Worm (Caenorhabditis elegans) whole organism, early embryonic: Measurements from ENCODE around the gene H06H21.11.

Experiments
- F13C5.2 ChIP-seq: sonication (generic microtip); optimal IDR thresholded peaks from 2 replicates; lab custom pipeline; 2017; ENCODE audit warnings: mild to moderate bottlenecking, missing genetic modification characterization, inconsistent platforms, missing compliant biosample characterization
- aly-1 ChIP-seq: sonication (generic microtip); optimal IDR thresholded peaks from 2 replicates; lab custom pipeline; 2016; ENCODE audit warnings: missing genetic modification characterization, missing compliant biosample characterization
- ama-1 ChIP-seq: fragments of 150-350 bp; optimal IDR thresholded peaks from 2 replicates; lab custom pipeline; 2014
- ceh-13 ChIP-seq: fragments of 200-800 bp; sonication (Bioruptor generic); optimal IDR thresholded peaks from 2 replicates; lab custom pipeline; 2018; ENCODE audit warnings: mild to moderate bottlenecking, missing genetic modification characterization, missing compliant biosample characterization
- ceh-36 ChIP-seq: sonication (generic microtip); optimal IDR thresholded peaks from 2 replicates; lab custom pipeline; 2016; ENCODE audit warnings: missing genetic modification characterization, inconsistent platforms, missing compliant biosample characterization
- flt-1 ChIP-seq: fragments of 200-800 bp; sonication (Bioruptor generic); IDR thresholded peaks from 2 replicates; pipeline ENCODE4 v1.3.6; 2022; ENCODE audit warnings: missing genetic modification characterization, missing compliant biosample characterization
- hmbx-1 ChIP-seq: sonication (generic microtip); optimal IDR thresholded peaks from 2 replicates; lab custom pipeline; 2016; ENCODE audit warnings: mild to moderate bottlenecking, missing genetic modification characterization, missing compliant biosample characterization
- hmg-4 ChIP-seq: fragments of 200-800 bp; sonication (Bioruptor generic); optimal IDR thresholded peaks from 2 replicates; lab custom pipeline; 2018; ENCODE audit warnings: mild to moderate bottlenecking, missing genetic modification characterization, missing compliant biosample characterization
- hnd-1 ChIP-seq: sonication (generic microtip); optimal IDR thresholded peaks from 2 replicates; lab custom pipeline; 2016; ENCODE audit warnings: missing genetic modification characterization, missing compliant biosample characterization
- pes-1 ChIP-seq: fragments of 200-800 bp; sonication (Bioruptor generic); IDR thresholded peaks from 2 replicates; pipeline ENCODE4 v1.3.6; 2022; ENCODE audit warnings: missing genetic modification reagents, missing genetic modification characterization, missing compliant biosample characterization
- scrt-1 ChIP-seq: fragments of 200-800 bp; sonication (Bioruptor generic); IDR thresholded peaks from 2 replicates; pipeline ENCODE4 v1.3.6; 2022; ENCODE audit warnings: missing genetic modification characterization, missing compliant biosample characterization
- sea-1 ChIP-seq: fragments of 200-800 bp; sonication (Bioruptor generic); conservative IDR thresholded peaks from 2 replicates; pipeline ENCODE4 v1.3.6; 2022; ENCODE audit warnings: missing genetic modification characterization, missing compliant biosample characterization
- tbx-37 ChIP-seq: fragments of 200-800 bp; sonication (Bioruptor generic); conservative IDR thresholded peaks from 2 replicates; pipeline ENCODE4 v1.3.6; 2022; ENCODE audit warnings: missing genetic modification reagents, missing genetic modification characterization, missing compliant biosample characterization
- tra-4 ChIP-seq: sonication (generic microtip); optimal IDR thresholded peaks from 2 replicates; lab custom pipeline; 2017; ENCODE audit warnings: missing genetic modification characterization, missing compliant biosample characterization

DNA sequence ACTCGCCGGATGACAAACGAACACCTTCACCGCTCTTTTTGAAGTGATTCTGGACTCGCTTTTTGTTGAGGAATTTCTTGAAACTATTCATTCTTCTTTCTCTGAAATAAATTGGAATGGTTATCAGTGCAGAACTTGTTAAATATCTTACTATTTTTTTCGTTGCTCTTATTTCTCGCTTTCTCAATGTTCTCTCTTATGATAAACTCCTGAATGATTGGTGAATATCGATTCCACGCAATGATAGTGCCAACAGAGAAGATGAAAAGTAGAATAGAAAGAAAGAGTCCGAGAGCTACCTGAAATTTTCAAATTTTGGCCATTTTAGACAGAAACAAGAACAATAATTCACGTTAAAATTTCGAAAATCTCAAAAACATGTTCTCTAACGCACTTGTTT is 2.3 kb upstream of the H06H21.11 start, which contains the start of gene ubxn-6:
- TF ChIP-seq aly-1 (tag; lab: Kevin White, UChicago) (no peak), tra-4 (tag; lab: Kevin White, UChicago) (no peak), flt-1 (no peak), ama-1 (no peak), hmg-4 (GFP tag; lab: Kevin White, UChicago) (no peak), scrt-1 (GFP tag; lab: Robert Waterston, UW) (no peak), sea-1 (GFP tag; lab: Robert Waterston, UW) (no peak), ceh-13 (GFP tag; lab: Kevin White, UChicago) (no peak), ceh-36 (tag; lab: Kevin White, UChicago) (no peak), tbx-37 (GFP tag; lab: Robert Waterston, UW) (no peak), F13C5.2 (tag; lab: Kevin White, UChicago) (no peak), pes-1 (no peak), hmbx-1 (tag; lab: Kevin White, UChicago) (no peak), hnd-1 (tag; lab: Kevin White, UChicago) (no peak)
